Worm (Caenorhabditis elegans) whole organism, L2 larva: Measurements from ENCODE around the gene F21C10.10.

Experiments used
- C34F6.9 ChIP-seq: fragments of 150-350 bp; optimal IDR thresholded peaks from 2 replicates; lab custom pipeline; 2014; ENCODE audit warnings: missing biosample characterization, missing genetic modification characterization
- R02D3.7 ChIP-seq: fragments of 150-350 bp; optimal IDR thresholded peaks from 2 replicates; lab custom pipeline; 2014; ENCODE audit warnings: missing biosample characterization, missing genetic modification characterization
- Y55F3AM.14 ChIP-seq: fragments of 200-800 bp; sonication (Bioruptor generic); optimal IDR thresholded peaks from 2 replicates; lab custom pipeline; 2018; ENCODE audit warnings: mild to moderate bottlenecking, missing genetic modification characterization, missing compliant biosample characterization
- ZK546.5 ChIP-seq: sonication (generic microtip); optimal IDR thresholded peaks from 2 replicates; lab custom pipeline; 2017; ENCODE audit warnings: missing biosample characterization, missing genetic modification characterization
- alr-1 ChIP-seq: fragments of 150-350 bp; optimal IDR thresholded peaks from 2 replicates; lab custom pipeline; 2014; ENCODE audit warnings: missing biosample characterization, missing genetic modification characterization
- aly-2 ChIP-seq: fragments of 150-350 bp; optimal IDR thresholded peaks from 2 replicates; lab custom pipeline; 2014; ENCODE audit warnings: missing biosample characterization, missing genetic modification characterization
- ama-1 ChIP-seq: fragments of 150-350 bp; optimal IDR thresholded peaks from 2 replicates; lab custom pipeline; 2018; ENCODE audit warnings: inconsistent platforms
- blmp-1 ChIP-seq: sonication (generic microtip); optimal IDR thresholded peaks from 2 replicates; lab custom pipeline; 2017; ENCODE audit warnings: missing genetic modification characterization, mild to moderate bottlenecking, missing compliant biosample characterization, antibody characterized with exemption, moderate library complexity; ENCODE audit not compliant: insufficient read depth
- ceh-16 ChIP-seq: fragments of 150-350 bp; optimal IDR thresholded peaks from 2 replicates; lab custom pipeline; 2014; ENCODE audit warnings: missing biosample characterization, missing genetic modification characterization
- ceh-82 ChIP-seq: fragments of 150-350 bp; optimal IDR thresholded peaks from 2 replicates; lab custom pipeline; 2014; ENCODE audit warnings: missing biosample characterization, missing genetic modification characterization
- crh-2 ChIP-seq: sonication (generic microtip); optimal IDR thresholded peaks from 2 replicates; lab custom pipeline; 2017; ENCODE audit warnings: missing biosample characterization, missing genetic modification characterization
- dmd-4 ChIP-seq: sonication (generic microtip); optimal IDR thresholded peaks from 2 replicates; lab custom pipeline; 2017; ENCODE audit warnings: missing biosample characterization, missing genetic modification characterization
- egl-27 ChIP-seq: sonication (generic microtip); optimal IDR thresholded peaks from 3 replicates; lab custom pipeline; 2017; ENCODE audit warnings: missing biosample characterization, missing genetic modification reagents, missing genetic modification characterization
- elt-3 ChIP-seq: sonication (generic microtip); optimal IDR thresholded peaks from 2 replicates; lab custom pipeline; 2017; ENCODE audit warnings: missing biosample characterization, missing genetic modification characterization
- fos-1 ChIP-seq: fragments of 150-350 bp; optimal IDR thresholded peaks from 2 replicates; lab custom pipeline; 2014; ENCODE audit warnings: missing biosample characterization, missing genetic modification characterization
- lin-11 ChIP-seq: fragments of 150-350 bp; sonication (generic microtip); optimal IDR thresholded peaks from 2 replicates; lab custom pipeline; 2014; ENCODE audit warnings: missing biosample characterization, missing genetic modification characterization, inconsistent platforms, mixed read lengths
- lin-13 ChIP-seq: fragments of 150-350 bp; optimal IDR thresholded peaks from 2 replicates; lab custom pipeline; 2014; ENCODE audit warnings: missing biosample characterization, missing genetic modification reagents, missing genetic modification characterization
- mab-5 ChIP-seq: fragments of 150-350 bp; optimal IDR thresholded peaks from 2 replicates; lab custom pipeline; 2014; ENCODE audit warnings: missing biosample characterization, missing genetic modification characterization
- nhr-12 ChIP-seq: fragments of 150-350 bp; optimal IDR thresholded peaks from 2 replicates; lab custom pipeline; 2014; ENCODE audit warnings: missing biosample characterization, missing genetic modification characterization
- nhr-129 ChIP-seq: fragments of 150-350 bp; optimal IDR thresholded peaks from 2 replicates; lab custom pipeline; 2014; ENCODE audit warnings: missing biosample characterization, missing genetic modification characterization
- nhr-21 ChIP-seq: fragments of 150-350 bp; optimal IDR thresholded peaks from 2 replicates; lab custom pipeline; 2014; ENCODE audit warnings: missing biosample characterization, missing genetic modification characterization
- nhr-23 ChIP-seq: fragments of 150-350 bp; optimal IDR thresholded peaks from 2 replicates; lab custom pipeline; 2014; ENCODE audit warnings: missing biosample characterization, missing genetic modification reagents, missing genetic modification characterization
- nhr-237 ChIP-seq: fragments of 150-350 bp; optimal IDR thresholded peaks from 2 replicates; lab custom pipeline; 2014; ENCODE audit warnings: missing biosample characterization, missing genetic modification characterization
- nhr-25 ChIP-seq: fragments of 150-350 bp; sonication (generic microtip); optimal IDR thresholded peaks from 3 replicates; lab custom pipeline; 2014; ENCODE audit warnings: missing biosample characterization, missing genetic modification characterization
- nhr-6 ChIP-seq: fragments of 150-350 bp; optimal IDR thresholded peaks from 2 replicates; lab custom pipeline; 2014; ENCODE audit warnings: missing biosample characterization, missing genetic modification characterization
- nhr-77 ChIP-seq: fragments of 150-350 bp; optimal IDR thresholded peaks from 2 replicates; lab custom pipeline; 2014; ENCODE audit warnings: missing biosample characterization, missing genetic modification characterization
- peb-1 ChIP-seq: fragments of 150-350 bp; optimal IDR thresholded peaks from 2 replicates; lab custom pipeline; 2014; ENCODE audit warnings: missing biosample characterization, missing genetic modification characterization
- sem-4 ChIP-seq: fragments of 150-350 bp; optimal IDR thresholded peaks from 2 replicates; lab custom pipeline; 2014; ENCODE audit warnings: missing biosample characterization, missing genetic modification reagents, missing genetic modification characterization
- skn-1 ChIP-seq: sonication (generic microtip); optimal IDR thresholded peaks from 2 replicates; lab custom pipeline; 2017; ENCODE audit warnings: missing biosample characterization, missing genetic modification characterization
- sma-3 ChIP-seq: sonication (generic microtip); optimal IDR thresholded peaks from 2 replicates; lab custom pipeline; 2016; ENCODE audit warnings: missing genetic modification reagents, missing genetic modification characterization, missing compliant biosample characterization
- sma-9 ChIP-seq, 2 experiments: fragments of 150-350 bp in 1 of 2; sonication (generic microtip) in 1 of 2; optimal IDR thresholded peaks; 2 replicates each; lab custom pipeline; 2014 to 2016; ENCODE audit warnings: missing genetic modification characterization in 2 of 2, mild to moderate bottlenecking in 1 of 2, missing biosample characterization in 1 of 2, missing compliant biosample characterization in 1 of 2, missing genetic modification reagents in 1 of 2, moderate library complexity in 1 of 2
- snpc-4 ChIP-seq: fragments of 150-350 bp; optimal IDR thresholded peaks from 2 replicates; lab custom pipeline; 2014; ENCODE audit warnings: missing biosample characterization, missing genetic modification characterization
- unc-55 ChIP-seq: fragments of 150-350 bp; sonication (generic microtip); optimal IDR thresholded peaks from 3 replicates; lab custom pipeline; 2014; ENCODE audit warnings: missing biosample characterization, missing genetic modification reagents, missing genetic modification characterization
- unc-62 ChIP-seq: fragments of 150-350 bp; optimal IDR thresholded peaks from 2 replicates; lab custom pipeline; 2014; ENCODE audit warnings: missing biosample characterization, missing genetic modification reagents, missing genetic modification characterization
- zag-1 ChIP-seq: fragments of 150-350 bp; optimal IDR thresholded peaks from 2 replicates; lab custom pipeline; 2014; ENCODE audit warnings: missing biosample characterization, missing genetic modification characterization
- ztf-11 ChIP-seq: sonication (generic microtip); optimal IDR thresholded peaks from 2 replicates; lab custom pipeline; 2017; ENCODE audit warnings: missing biosample characterization, missing genetic modification characterization
- ztf-4 ChIP-seq: fragments of 150-350 bp; optimal IDR thresholded peaks from 2 replicates; lab custom pipeline; 2014; ENCODE audit warnings: missing biosample characterization, missing genetic modification characterization

F21C10.10 gene

DNA sequence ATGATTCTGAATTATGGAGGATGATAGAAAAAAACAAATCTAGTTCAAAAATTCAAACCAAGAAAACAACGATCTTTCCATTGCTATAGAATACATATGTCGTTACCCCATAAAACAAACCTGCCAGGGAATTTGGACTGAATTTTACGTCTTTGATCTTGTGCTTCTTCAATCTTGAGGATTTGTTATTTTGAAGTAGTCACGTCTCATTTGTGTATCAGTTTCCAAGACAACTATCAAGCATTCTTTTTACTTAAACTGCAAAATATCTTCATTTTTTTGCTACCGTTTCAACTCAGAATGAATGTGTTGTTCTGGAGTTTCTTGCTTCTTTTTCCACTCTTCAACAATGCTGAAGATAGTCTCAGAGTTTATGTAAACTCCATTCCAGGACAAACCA is 34.7 kb downstream of the F21C10.10 start, which contains the start of gene F21C10.19:
F21C10.19 (plus strand) TSS at position 301 of the 400 bp plus-strand sequence.
- TF ChIP-seq unc-55 (GFP tag; lab: Kevin White, UChicago) (no peak), ztf-4 (tag; lab: Kevin White, UChicago) (no peak), nhr-25 (no peak), nhr-6 (tag; lab: Kevin White, UChicago) (no peak), ceh-16 (tag; lab: Kevin White, UChicago) (no peak), sma-9 (GFP tag; optimal IDR thresholded peaks at IDR 0.05; lab: Kevin White, UChicago) (no peak), sma-9 (tag; optimal IDR thresholded peaks at IDR 0.05; lab: Kevin White, UChicago) (no peak), C34F6.9 (tag; lab: Kevin White, UChicago) (no peak), ama-1 (lab: Kevin White, UChicago) (no peak), nhr-237 (tag; lab: Kevin White, UChicago) (no peak), ztf-11 (tag; lab: Kevin White, UChicago) (no peak), sma-3 (GFP tag; lab: Kevin White, UChicago) (no peak), nhr-129 (tag; lab: Kevin White, UChicago) (no peak)

DNA sequence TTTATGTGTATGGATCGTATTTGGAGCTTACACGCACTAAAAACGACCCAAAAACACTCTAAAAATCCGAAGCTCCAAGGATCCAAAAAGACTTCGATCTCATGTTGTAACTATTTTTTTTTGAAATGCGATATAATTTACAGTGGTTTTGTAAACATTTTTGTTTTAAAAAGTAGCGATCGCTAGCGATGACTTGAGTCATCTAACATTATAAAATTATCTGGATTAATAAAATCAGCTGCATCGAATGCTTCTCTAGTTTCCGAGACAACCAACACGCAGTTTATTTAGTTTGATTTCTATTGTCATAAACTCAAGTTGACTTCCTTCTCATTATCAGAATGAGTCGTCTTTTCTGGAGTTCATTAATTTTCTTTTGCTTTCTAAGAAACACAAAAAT is 36.0 kb downstream of the F21C10.10 start, which contains the start of gene F21C10.1:
F21C10.1 (plus strand) TSS at position 301 of the 400 bp plus-strand sequence.
- TF ChIP-seq ceh-16 (tag; lab: Kevin White, UChicago) (no peak), egl-27 (tag; lab: Kevin White, UChicago) (no peak), nhr-6 (tag; lab: Kevin White, UChicago) (no peak), skn-1 (tag; lab: Kevin White, UChicago) (no peak), unc-62 (no peak), snpc-4 (no peak), dmd-4 (no peak), C34F6.9 (tag; lab: Kevin White, UChicago) (no peak)

DNA sequence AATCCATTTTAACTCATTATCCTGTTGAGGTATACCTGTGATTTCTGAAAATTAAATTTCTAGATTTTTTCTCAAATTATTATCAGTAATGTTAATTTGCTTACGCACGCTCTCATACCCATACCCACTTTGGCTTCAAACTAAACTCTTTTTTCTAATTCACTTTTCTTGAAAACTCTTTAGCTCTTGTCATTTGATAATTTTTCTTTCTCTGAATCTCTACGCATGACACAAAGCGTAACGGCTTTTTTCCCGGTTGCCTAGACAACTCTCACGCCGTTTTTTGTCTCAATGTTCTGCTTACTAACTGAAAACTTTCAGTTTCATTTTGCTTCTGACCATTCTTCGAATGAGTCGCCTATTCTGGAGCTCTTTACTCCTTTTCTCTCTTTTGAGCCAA is 37.9 kb downstream of the F21C10.10 start, which contains the start of gene B0222.1:
B0222.1 (plus strand) TSS at position 306 of the 400 bp plus-strand sequence.
- no peak for TF ChIP-seq nhr-77 (tag; lab: Kevin White, UChicago)
- TF ChIP-seq egl-27 (tag; lab: Kevin White, UChicago) = no peak
- peak; percentile 19 for TF ChIP-seq C34F6.9 (tag; lab: Kevin White, UChicago)
- TF ChIP-seq lin-13 = no peak
- no peak for TF ChIP-seq R02D3.7 (tag; lab: Kevin White, UChicago)
- TF ChIP-seq zag-1 (tag; lab: Kevin White, UChicago) = no peak
- TF ChIP-seq lin-11 (tag; lab: Kevin White, UChicago) = peak; percentile 21
- no peak for TF ChIP-seq mab-5
- TF ChIP-seq ceh-82 (tag; lab: Kevin White, UChicago) = no peak
- TF ChIP-seq ama-1 (lab: Kevin White, UChicago) = no peak

DNA sequence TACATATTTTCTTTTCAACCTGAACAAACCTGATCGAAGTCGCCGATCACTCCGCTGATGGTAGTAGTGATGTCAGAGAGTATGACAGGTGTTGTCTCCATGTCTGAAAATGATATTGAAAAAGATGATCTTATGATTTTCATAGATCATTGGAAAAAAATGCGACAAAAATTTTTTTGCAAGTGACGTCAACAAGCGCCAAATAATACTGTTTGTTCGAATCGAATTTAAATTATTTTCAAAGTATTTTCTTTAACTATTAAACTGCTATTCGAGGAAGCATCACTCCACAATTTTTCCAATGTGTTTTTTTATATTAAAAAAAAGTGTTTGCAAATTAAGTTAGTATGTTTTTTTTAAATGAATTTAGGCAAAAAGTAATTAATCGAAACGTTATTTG is 41.6 kb downstream of the F21C10.10 start, which contains the start of gene pitr-2:
pitr-2 (minus strand) TSS at position 101 of the 400 bp plus-strand sequence.
- TF ChIP-seq lin-13 (no peak), aly-2 (tag; lab: Kevin White, UChicago) (no peak), unc-55 (GFP tag; lab: Kevin White, UChicago) (no peak), nhr-77 (tag; lab: Kevin White, UChicago) (no peak), nhr-237 (tag; lab: Kevin White, UChicago) (no peak), nhr-129 (tag; lab: Kevin White, UChicago) (no peak), snpc-4 (no peak), ztf-11 (tag; lab: Kevin White, UChicago) (no peak), crh-2 (no peak), blmp-1 (tag; lab: Kevin White, UChicago) (no peak), nhr-21 (tag; lab: Kevin White, UChicago) (no peak), nhr-23 (tag; lab: Kevin White, UChicago) (no peak), C34F6.9 (tag; lab: Kevin White, UChicago) (no peak), fos-1 (tag; lab: Kevin White, UChicago) (no peak), alr-1 (tag; lab: Kevin White, UChicago) (no peak), ZK546.5 (no peak)

DNA sequence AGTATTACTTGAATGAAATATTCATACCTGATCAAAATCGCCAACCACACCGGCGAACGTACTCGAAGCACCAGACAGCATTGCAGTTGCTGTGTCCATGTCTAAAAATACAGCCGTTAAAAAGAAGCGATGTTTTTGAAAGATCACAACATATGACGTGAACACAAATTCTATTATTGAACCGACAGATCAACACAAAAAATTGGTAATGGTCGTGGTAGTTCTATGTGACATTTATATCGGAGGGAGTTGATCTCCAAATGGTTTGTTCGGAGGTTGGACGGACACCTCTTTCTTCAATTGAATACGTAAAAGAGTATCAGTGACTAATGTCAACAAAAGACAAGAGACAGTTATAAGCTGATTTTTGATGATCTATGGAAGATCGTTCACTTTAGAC is 45.2 kb downstream of the F21C10.10 start, which contains the start of gene pitr-3:
pitr-3 (minus strand) TSS at position 101 of the 400 bp plus-strand sequence.
- TF ChIP-seq sem-4 (tag; lab: Kevin White, UChicago) (no peak), nhr-12 (tag; lab: Kevin White, UChicago) (no peak), crh-2 (no peak), Y55F3AM.14 (GFP tag; lab: Kevin White, UChicago) (no peak), nhr-129 (tag; lab: Kevin White, UChicago) (no peak), R02D3.7 (tag; lab: Kevin White, UChicago) (no peak), sma-9 (GFP tag; optimal IDR thresholded peaks at IDR 0.05; lab: Kevin White, UChicago) (no peak), sma-9 (tag; optimal IDR thresholded peaks at IDR 0.05; lab: Kevin White, UChicago) (no peak), peb-1 (no peak), nhr-6 (tag; lab: Kevin White, UChicago) (no peak), egl-27 (tag; lab: Kevin White, UChicago) (no peak), fos-1 (tag; lab: Kevin White, UChicago) (no peak), ama-1 (lab: Kevin White, UChicago) (no peak), nhr-23 (tag; lab: Kevin White, UChicago) (no peak), ceh-16 (tag; lab: Kevin White, UChicago) (no peak), elt-3 (no peak), C34F6.9 (tag; lab: Kevin White, UChicago) (no peak), nhr-25 (no peak)
